Fruit fly (Drosophila melanogaster): Measurements from ENCODE around the gene CG11891.

DNA sequence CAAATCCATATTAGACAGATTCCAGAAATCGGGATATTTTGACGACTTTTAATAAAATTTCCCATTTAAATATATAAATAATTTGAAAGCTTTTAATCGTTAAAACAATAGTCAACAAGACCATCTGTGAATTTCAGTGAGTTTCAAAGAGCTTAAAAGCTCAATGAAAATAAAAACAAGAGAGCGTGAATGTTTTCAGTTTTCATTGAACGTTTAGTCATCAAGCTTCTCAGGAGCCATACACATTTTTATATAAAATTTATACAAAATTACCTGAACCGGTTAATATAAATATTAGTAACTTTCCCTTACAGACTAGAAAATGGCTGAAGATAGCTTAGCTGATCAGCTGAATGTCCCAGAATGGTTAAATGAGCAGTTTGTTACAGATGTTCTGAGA is 32.2 kb downstream of the CG11891 start, which contains the start of gene CG31370:
- TF ChIP-seq Crg-1 (GFP tag; optimal IDR thresholded peaks at IDR 0.05) (no peak), CG11617 (GFP tag; optimal IDR thresholded peaks at IDR 0.05) (no peak), toe (GFP tag; optimal IDR thresholded peaks at IDR 0.05) (no peak), Mnt (GFP tag; optimal IDR thresholded peaks at IDR 0.05) (no peak), cic (GFP tag; optimal IDR thresholded peaks at IDR 0.05) (peak; percentile 26)

Data from whole organism, adult.